Fruit fly (Drosophila melanogaster) whole organism: ENCODE results near the gene CG8202.

Experiments
- CG8478 ChIP-seq: fragments of >200 bp; optimal IDR thresholded peaks from 2 replicates; lab custom pipeline; 2018; ENCODE audit warnings: inconsistent platforms
- EcR ChIP-seq, 2 experiments: fragments of >200 bp; optimal IDR thresholded peaks; 2 replicates each; lab custom pipeline; 2017; ENCODE audit warnings: missing biosample characterization in 2 of 2, missing genetic modification characterization in 2 of 2, missing genetic modification reagents in 2 of 2
- usp ChIP-seq: fragments of >200 bp; optimal IDR thresholded peaks from 2 replicates; lab custom pipeline; 2017; ENCODE audit warnings: missing biosample characterization, missing genetic modification characterization, mixed read lengths

DNA sequence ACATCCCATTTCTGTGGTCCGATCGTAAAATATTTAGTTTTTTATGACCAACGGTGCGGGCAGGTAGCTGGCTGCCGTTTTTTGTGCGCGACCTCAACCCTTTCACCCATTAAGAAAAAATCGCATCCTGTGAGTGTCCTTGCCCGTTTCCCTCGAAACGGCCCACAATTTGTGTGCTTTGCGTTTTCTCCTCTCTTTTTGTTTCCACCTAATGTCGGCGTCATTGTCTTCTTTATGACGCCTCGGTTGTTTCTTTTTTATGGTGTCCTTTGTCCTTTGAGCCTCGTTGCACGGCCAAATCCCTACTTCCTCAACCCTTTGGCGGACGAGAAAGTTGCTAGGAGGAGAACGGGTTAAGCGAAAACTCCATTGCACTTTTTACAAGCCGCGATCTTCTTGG, 30.7 kb upstream of the CG8202 start:
- TF ChIP-seq CG8478 (lab: Kevin White, UChicago) = no peak
- no peak for TF ChIP-seq EcR (GFP tag; optimal IDR thresholded peaks at IDR 0.05; lab: Kevin White, UChicago)
- TF ChIP-seq usp = no peak
